Worm (Caenorhabditis elegans) whole organism, L1 larva: ENCODE data around the gene F14H3.3.

Source experiments
- F16B12.6 ChIP-seq: fragments of 150-350 bp; optimal IDR thresholded peaks from 2 replicates; lab custom pipeline; 2014; ENCODE audit warnings: missing biosample characterization, missing genetic modification characterization
- Y116A8C.19 ChIP-seq: sonication (generic microtip); optimal IDR thresholded peaks from 2 replicates; lab custom pipeline; 2016; ENCODE audit warnings: missing compliant biosample characterization, missing genetic modification characterization, borderline replicate concordance
- egl-27 ChIP-seq, 2 experiments: fragments of 150-350 bp in 1 of 2; sonication (generic microtip); optimal IDR thresholded peaks; 3 replicates each; lab custom pipeline; 2017 to 2018; ENCODE audit warnings: missing biosample characterization in 2 of 2, missing genetic modification characterization in 2 of 2, missing genetic modification reagents in 2 of 2
- jun-1 ChIP-seq: fragments of 150-350 bp; optimal IDR thresholded peaks from 2 replicates; lab custom pipeline; 2014; ENCODE audit warnings: missing biosample characterization, missing genetic modification reagents, missing genetic modification characterization
- lin-35 ChIP-seq, 2 experiments: fragments of 150-350 bp; optimal IDR thresholded peaks; 2 replicates each; lab custom pipeline; 2014; ENCODE audit warnings: missing biosample characterization in 2 of 2, missing genetic modification characterization in 2 of 2, missing genetic modification reagents in 2 of 2
- lir-3 ChIP-seq: sonication (generic microtip); optimal IDR thresholded peaks from 2 replicates; lab custom pipeline; 2016; ENCODE audit warnings: mild to moderate bottlenecking, missing genetic modification characterization, moderate library complexity, missing compliant biosample characterization; ENCODE audit not compliant: poor library complexity
- mep-1 ChIP-seq: fragments of 150-350 bp; optimal IDR thresholded peaks from 2 replicates; lab custom pipeline; 2014; ENCODE audit warnings: missing biosample characterization, missing genetic modification characterization
- nhr-12 ChIP-seq: sonication (generic microtip); optimal IDR thresholded peaks from 2 replicates; lab custom pipeline; 2017; ENCODE audit warnings: missing biosample characterization, missing genetic modification characterization
- nhr-90 ChIP-seq: sonication (generic microtip); optimal IDR thresholded peaks from 2 replicates; lab custom pipeline; 2016; ENCODE audit warnings: mild to moderate bottlenecking, missing genetic modification characterization, missing compliant biosample characterization; ENCODE audit not compliant: poor library complexity
- skn-1 ChIP-seq: fragments of 150-350 bp; optimal IDR thresholded peaks from 2 replicates; lab custom pipeline; 2014; ENCODE audit warnings: missing biosample characterization, missing genetic modification characterization
- snpc-4 ChIP-seq: fragments of 150-350 bp; optimal IDR thresholded peaks from 2 replicates; lab custom pipeline; 2014; ENCODE audit warnings: missing biosample characterization, missing genetic modification characterization
- unc-62 ChIP-seq: fragments of 150-350 bp; optimal IDR thresholded peaks from 2 replicates; lab custom pipeline; 2014; ENCODE audit warnings: missing biosample characterization, missing genetic modification reagents, missing genetic modification characterization
- zag-1 ChIP-seq: fragments of 150-350 bp; optimal IDR thresholded peaks from 2 replicates; lab custom pipeline; 2014; ENCODE audit warnings: missing biosample characterization, missing genetic modification characterization
- ztf-4 ChIP-seq: fragments of 150-350 bp; optimal IDR thresholded peaks from 2 replicates; lab custom pipeline; 2014; ENCODE audit warnings: missing biosample characterization, missing genetic modification characterization

- TF ChIP-seq nhr-90 (tag; lab: Kevin White, UChicago): no peak
- TF ChIP-seq nhr-12: no peak
- no peak for TF ChIP-seq lin-35 (GFP tag; optimal IDR thresholded peaks at IDR 0.05; lab: Kevin White, UChicago)
- no peak for TF ChIP-seq jun-1 (tag; lab: Kevin White, UChicago)
- no peak for TF ChIP-seq Y116A8C.19 (tag; lab: Kevin White, UChicago)
- TF ChIP-seq skn-1 (tag; lab: Kevin White, UChicago): no peak
- TF ChIP-seq unc-62: no peak
- TF ChIP-seq lir-3: no peak
- TF ChIP-seq mep-1 (tag; lab: Kevin White, UChicago): no peak
- no peak for TF ChIP-seq zag-1 (tag; lab: Kevin White, UChicago)
- no peak for TF ChIP-seq F16B12.6 (tag; lab: Kevin White, UChicago)
- TF ChIP-seq snpc-4: no peak
- TF ChIP-seq egl-27 (tag; optimal IDR thresholded peaks at IDR 0.05; lab: Kevin White, UChicago): no peak
- no peak for TF ChIP-seq ztf-4
Observed at ce11 chrV:16029237-16029636, 24.0 kb downstream of the F14H3.3 start.
